Worm (Caenorhabditis elegans): ENCODE measurements around the gene col-84.

col-84 gene

DNA sequence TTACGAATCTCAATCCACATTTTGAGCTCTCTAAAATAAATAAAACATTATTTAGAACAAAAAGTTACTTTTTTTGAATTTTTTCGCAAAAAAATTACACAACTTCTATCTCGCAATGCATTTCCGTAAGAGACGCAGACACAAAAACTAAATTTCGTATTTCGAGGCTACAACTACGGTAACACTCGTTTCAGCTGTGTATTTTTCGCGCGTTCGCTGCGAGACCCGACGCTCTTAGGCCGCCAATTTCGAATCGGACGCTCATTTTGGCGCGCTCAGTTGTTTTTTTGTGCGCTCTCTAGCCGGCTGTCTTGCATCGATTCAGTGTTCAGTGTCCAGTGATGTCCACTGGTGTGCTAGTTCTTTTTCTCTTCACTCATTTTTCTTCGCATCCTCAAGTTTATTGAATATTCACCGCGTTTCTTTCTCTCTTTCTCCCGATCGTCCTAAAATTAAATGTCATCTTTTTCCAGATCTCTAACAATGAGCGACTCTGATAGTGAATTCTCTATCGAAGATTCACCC is 6.4 kb downstream of the col-84 start, which contains the start of the genes npp-3 and top-2 (continued):
- TF ChIP-seq nfya-1 (tag; optimal IDR thresholded peaks at IDR 0.05; ENCODE audit: insufficient read depth) (peak; percentile 99), ama-1 (optimal IDR thresholded peaks at IDR 0.05) (peak; percentile 75), unc-62 (GFP tag; optimal IDR thresholded peaks at IDR 0.05) (peak; percentile 62), ceh-9 (tag; optimal IDR thresholded peaks at IDR 0.05) (no peak), nhr-12 (tag; optimal IDR thresholded peaks at IDR 0.05) (no peak), fos-1 (tag; optimal IDR thresholded peaks at IDR 0.05) (no peak), nhr-25 (tag; optimal IDR thresholded peaks at IDR 0.05) (peak; percentile 97), nhr-23 (tag; optimal IDR thresholded peaks at IDR 0.05) (peak; percentile 96), ceh-28 (tag; optimal IDR thresholded peaks at IDR 0.05) (peak; percentile 85), skn-1 (tag; optimal IDR thresholded peaks at IDR 0.05) (peak; percentile 93)

DNA sequence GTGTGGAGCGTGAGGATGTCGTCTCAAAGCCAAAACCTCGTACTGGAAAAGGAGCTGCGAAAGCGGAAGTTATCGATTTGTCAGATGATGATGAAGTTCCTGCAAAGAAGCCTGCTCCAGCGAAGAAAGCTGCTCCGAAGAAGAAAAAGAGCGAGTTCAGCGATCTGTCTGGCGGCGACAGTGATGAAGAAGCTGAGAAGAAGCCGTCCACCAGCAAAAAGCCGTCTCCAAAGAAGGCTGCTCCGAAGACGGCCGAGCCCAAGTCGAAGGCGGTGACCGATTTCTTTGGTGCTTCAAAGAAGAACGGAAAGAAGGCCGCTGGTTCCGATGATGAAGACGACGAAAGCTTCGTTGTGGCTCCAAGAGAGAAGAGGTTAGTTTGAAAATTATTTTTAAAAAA is 11.4 kb downstream of the col-84 start:
- TF ChIP-seq skn-1 (tag; optimal IDR thresholded peaks at IDR 0.05) = no peak
- TF ChIP-seq nfya-1 (tag; optimal IDR thresholded peaks at IDR 0.05; ENCODE audit: insufficient read depth) = no peak
- TF ChIP-seq elt-2 (tag; optimal IDR thresholded peaks at IDR 0.05) = no peak
- TF ChIP-seq mml-1 (tag; optimal IDR thresholded peaks at IDR 0.05) = no peak
- no peak for TF ChIP-seq ama-1 (optimal IDR thresholded peaks at IDR 0.05)
- TF ChIP-seq fkh-2 (tag; optimal IDR thresholded peaks at IDR 0.05) = no peak
- TF ChIP-seq nhr-12 (tag; optimal IDR thresholded peaks at IDR 0.05) = no peak
- no peak for TF ChIP-seq hmg-11 (tag; optimal IDR thresholded peaks at IDR 0.05)
- TF ChIP-seq egl-27 (tag; optimal IDR thresholded peaks at IDR 0.05) = no peak

DNA sequence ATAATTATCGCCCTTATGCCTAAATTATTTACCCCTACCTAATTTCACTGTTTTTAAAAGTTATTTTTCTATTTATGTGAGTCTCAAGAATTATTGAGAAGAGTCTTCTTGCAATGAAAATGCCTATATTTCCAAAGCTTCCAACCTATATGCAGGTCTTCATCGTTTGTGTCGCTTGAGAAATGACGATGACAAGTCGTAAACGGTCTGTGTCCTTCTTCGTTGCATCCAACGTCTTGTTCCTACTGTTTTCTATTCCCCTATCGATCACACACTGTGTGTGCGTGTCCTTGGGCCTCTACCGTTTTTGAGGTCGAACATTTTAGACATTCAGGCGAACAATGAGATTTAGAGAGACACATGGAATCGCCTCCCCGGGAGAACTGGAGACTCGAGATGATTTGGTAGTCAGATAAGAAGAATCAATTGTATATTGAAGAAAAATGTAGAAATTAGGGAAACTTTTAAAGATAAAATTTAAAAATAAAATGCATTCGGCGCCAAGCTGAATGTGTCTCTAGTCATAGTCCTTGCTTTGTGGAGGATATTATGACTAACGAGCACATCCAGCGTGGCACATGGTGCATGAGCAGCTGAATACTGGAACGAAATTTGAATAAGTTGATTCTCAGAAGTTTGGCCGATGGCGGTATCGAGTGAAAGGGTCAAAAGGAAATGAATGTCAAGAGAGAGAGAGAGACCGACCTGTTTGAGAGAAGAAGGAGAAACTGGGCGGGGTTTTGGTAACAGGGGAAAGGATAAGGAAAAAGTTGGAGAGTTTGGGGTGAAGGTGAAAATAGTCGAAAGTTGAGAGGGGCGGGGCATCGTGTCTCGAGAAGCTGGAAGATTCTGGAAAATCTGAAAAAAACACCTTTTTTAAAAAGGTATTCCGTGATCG is 12.4 kb downstream of the col-84 start:
- TF ChIP-seq pqm-1 (tag; optimal IDR thresholded peaks at IDR 0.05) = no peak
- no peak for TF ChIP-seq skn-1 (tag; optimal IDR thresholded peaks at IDR 0.05)
- TF ChIP-seq lin-39 (tag; optimal IDR thresholded peaks at IDR 0.05) = no peak
- TF ChIP-seq ama-1 (optimal IDR thresholded peaks at IDR 0.05) = peak; percentile 34
- no peak for TF ChIP-seq lin-15B (tag; optimal IDR thresholded peaks at IDR 0.05)
- TF ChIP-seq egl-5 (tag; optimal IDR thresholded peaks at IDR 0.05) = no peak
- no peak for TF ChIP-seq pha-4 (tag; optimal IDR thresholded peaks at IDR 0.05)
- TF ChIP-seq aly-2 (tag; optimal IDR thresholded peaks at IDR 0.05) = peak; percentile 56
- no peak for TF ChIP-seq ceh-28 (tag; optimal IDR thresholded peaks at IDR 0.05)
- no peak for TF ChIP-seq snpc-4 (tag; optimal IDR thresholded peaks at IDR 0.05)
- TF ChIP-seq elt-1 (tag; optimal IDR thresholded peaks at IDR 0.05) = no peak
- no peak for TF ChIP-seq nhr-77 (tag; optimal IDR thresholded peaks at IDR 0.05)
- TF ChIP-seq nhr-11 (tag; optimal IDR thresholded peaks at IDR 0.05) = no peak
- peak; percentile 86 for TF ChIP-seq nhr-25 (tag; optimal IDR thresholded peaks at IDR 0.05)
- TF ChIP-seq nhr-23 (tag; optimal IDR thresholded peaks at IDR 0.05) = peak; percentile 33

DNA sequence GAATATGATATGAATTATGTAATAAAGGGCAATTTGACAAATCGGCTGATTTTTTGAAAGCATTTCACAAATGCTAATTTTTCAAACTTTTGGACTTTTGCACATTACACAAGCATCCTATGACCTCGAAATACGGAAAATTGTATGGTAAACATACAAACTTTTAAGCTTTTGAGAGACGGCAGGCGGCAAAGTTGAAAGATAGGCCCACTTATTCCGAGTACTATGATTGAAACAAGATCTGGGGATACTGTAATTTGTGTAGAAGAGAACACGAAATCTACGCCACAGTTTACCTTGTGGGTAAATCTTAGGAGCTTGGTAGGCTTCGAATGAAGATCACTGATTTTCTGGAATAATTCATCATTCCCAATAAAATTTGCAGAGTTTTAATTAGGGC is 15.3 kb downstream of the col-84 start, which contains the start of gene ZK930.6:
ZK930.6 (plus strand) TSS at position 301 of the 400 bp plus-strand sequence.
- no peak for TF ChIP-seq pqm-1 (tag; optimal IDR thresholded peaks at IDR 0.05)
- TF ChIP-seq aly-2 (tag; optimal IDR thresholded peaks at IDR 0.05) = no peak
- no peak for TF ChIP-seq skn-1 (tag; optimal IDR thresholded peaks at IDR 0.05)
- no peak for TF ChIP-seq egl-27 (tag; optimal IDR thresholded peaks at IDR 0.05)
- no peak for TF ChIP-seq ceh-82 (tag; optimal IDR thresholded peaks at IDR 0.05)
- TF ChIP-seq daf-12 (tag; optimal IDR thresholded peaks at IDR 0.05) = no peak
- no peak for TF ChIP-seq snpc-4 (tag; optimal IDR thresholded peaks at IDR 0.05)
- TF ChIP-seq ceh-28 (tag; optimal IDR thresholded peaks at IDR 0.05) = no peak
- no peak for TF ChIP-seq elt-3 (tag; optimal IDR thresholded peaks at IDR 0.05)
- TF ChIP-seq ZK546.5 (tag; optimal IDR thresholded peaks at IDR 0.05) = no peak
- no peak for TF ChIP-seq nhr-23 (tag; optimal IDR thresholded peaks at IDR 0.05)
- no peak for TF ChIP-seq fos-1 (tag; optimal IDR thresholded peaks at IDR 0.05)
- TF ChIP-seq unc-62 (GFP tag; optimal IDR thresholded peaks at IDR 0.05) = no peak
- no peak for TF ChIP-seq nhr-25 (tag; optimal IDR thresholded peaks at IDR 0.05)
- no peak for TF ChIP-seq unc-39 (tag; optimal IDR thresholded peaks at IDR 0.05)
- TF ChIP-seq lin-39 (tag; optimal IDR thresholded peaks at IDR 0.05) = no peak
- TF ChIP-seq nhr-67 (tag; optimal IDR thresholded peaks at IDR 0.05) = no peak
- TF ChIP-seq jun-1 (tag; optimal IDR thresholded peaks at IDR 0.05) = no peak
- no peak for TF ChIP-seq nhr-43 (tag; optimal IDR thresholded peaks at IDR 0.05; ENCODE audit: poor library complexity, severe bottlenecking)
- no peak for TF ChIP-seq hmg-11 (tag; optimal IDR thresholded peaks at IDR 0.05)
